Worm (Caenorhabditis elegans) whole organism, midembryonic: ENCODE data around the gene ida-1.

Source experiments
- T22C8.4 ChIP-seq: fragments of 200-800 bp; sonication (Bioruptor generic); IDR thresholded peaks from 2 replicates; pipeline ENCODE4 v1.3.6; 2022; ENCODE audit warnings: missing genetic modification characterization, missing compliant biosample characterization
- cog-1 ChIP-seq: sonication (generic microtip); optimal IDR thresholded peaks from 2 replicates; lab custom pipeline; 2016; ENCODE audit warnings: missing genetic modification characterization, missing compliant biosample characterization
- flt-1 ChIP-seq: fragments of 200-800 bp; sonication (Bioruptor generic); IDR thresholded peaks from 2 replicates; pipeline ENCODE4 v1.3.6; 2022; ENCODE audit warnings: missing genetic modification characterization, missing compliant biosample characterization
- klf-2 ChIP-seq: fragments of 200-800 bp; sonication (Bioruptor generic); conservative IDR thresholded peaks from 2 replicates; pipeline ENCODE4 v1.3.6; 2022; ENCODE audit warnings: missing genetic modification reagents, missing genetic modification characterization, missing compliant biosample characterization
- med-1 ChIP-seq: sonication (generic microtip); optimal IDR thresholded peaks from 2 replicates; lab custom pipeline; 2017; ENCODE audit warnings: missing genetic modification characterization, mild to moderate bottlenecking, missing compliant biosample characterization, antibody characterized with exemption, missing genetic modification reagents; ENCODE audit not compliant: insufficient read depth
- ref-1 ChIP-seq: fragments of 200-800 bp; sonication (Bioruptor generic); conservative IDR thresholded peaks from 2 replicates; pipeline ENCODE4 v1.3.6; 2022; ENCODE audit warnings: missing genetic modification reagents, missing genetic modification characterization, missing compliant biosample characterization
- tab-1 ChIP-seq: fragments of 200-800 bp; sonication (Bioruptor generic); IDR thresholded peaks from 2 replicates; pipeline ENCODE4 v1.3.6; 2022; ENCODE audit warnings: missing genetic modification characterization, missing compliant biosample characterization
- ztf-23 ChIP-seq: fragments of 200-800 bp; sonication (Bioruptor generic); IDR thresholded peaks from 2 replicates; pipeline ENCODE4 v1.3.6; 2022; ENCODE audit warnings: missing genetic modification reagents, missing genetic modification characterization, missing compliant biosample characterization
- ztf-29 ChIP-seq: fragments of 200-800 bp; sonication (Bioruptor generic); IDR thresholded peaks from 2 replicates; pipeline ENCODE4 v1.3.6; 2022; ENCODE audit warnings: missing genetic modification reagents, missing genetic modification characterization, missing compliant biosample characterization

The ida-1 gene

DNA sequence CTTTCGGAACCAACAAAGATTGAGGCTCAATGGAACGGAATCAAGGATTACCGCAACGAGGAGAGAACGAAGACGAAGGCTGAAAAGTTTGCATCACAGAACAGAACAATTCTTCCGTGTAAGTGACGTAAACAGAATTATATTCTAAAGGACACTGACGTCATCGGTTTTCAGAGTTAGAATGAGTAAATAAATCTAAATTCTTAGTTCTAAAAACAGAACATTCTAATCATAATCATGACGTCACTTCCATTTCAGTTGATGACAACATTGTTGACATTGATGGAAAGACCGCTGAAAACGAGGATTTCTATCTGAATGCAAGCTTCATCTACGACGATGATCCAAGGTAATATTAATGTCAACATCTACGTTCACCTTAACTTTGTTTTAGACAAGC lies 8.6 kb downstream of the ida-1 start:
- no peak for TF ChIP-seq ztf-23 (GFP tag; lab: Robert Waterston, UW)
- no peak for TF ChIP-seq klf-2 (GFP tag; lab: Robert Waterston, UW)
- no peak for TF ChIP-seq ztf-29 (GFP tag; lab: Robert Waterston, UW)
- TF ChIP-seq ref-1 (GFP tag; lab: Robert Waterston, UW) = no peak
- TF ChIP-seq med-1 = no peak
- no peak for TF ChIP-seq tab-1 (GFP tag; lab: Robert Waterston, UW)

DNA sequence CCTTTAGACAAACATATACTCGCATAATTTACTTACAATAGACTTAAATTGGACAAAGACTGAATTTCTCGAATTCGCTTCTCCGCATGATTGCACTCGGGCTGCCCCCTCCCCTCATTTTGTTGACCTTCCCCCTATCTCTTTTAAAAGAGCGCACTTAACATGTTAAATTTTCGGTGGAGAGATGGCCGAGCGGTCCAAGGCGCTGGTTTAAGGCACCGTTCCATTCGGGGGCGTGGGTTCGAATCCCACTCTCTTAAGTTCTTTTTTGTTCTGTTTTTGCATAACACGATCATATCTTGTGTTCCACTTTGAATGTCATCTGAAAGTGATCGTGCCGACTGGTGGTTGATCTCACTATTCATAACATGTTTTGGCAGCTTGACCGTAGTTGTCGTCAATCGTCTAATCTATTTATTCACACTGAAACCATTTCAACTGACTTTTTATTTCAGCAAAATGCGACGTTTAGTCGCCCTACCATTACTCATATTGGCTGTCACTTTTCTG lies 14.4 kb downstream of the ida-1 start, which contains the start of gene cutl-23:
Gene cutl-23 (plus strand): TSS at position 460 of the 510 bp plus-strand sequence.
- TF ChIP-seq klf-2 (GFP tag; lab: Robert Waterston, UW) (no peak; the same call in 1 of the 2 replicates), med-1 (no peak), flt-1 (GFP tag; lab: Robert Waterston, UW) (peak; percentile 76), tab-1 (GFP tag; lab: Robert Waterston, UW) (peak; percentile 80; the same call in 1 of the 2 replicates), ztf-23 (GFP tag; lab: Robert Waterston, UW) (peak; percentile 73; the same call in 1 of the 2 replicates), cog-1 (peak; percentile 11), ref-1 (GFP tag; lab: Robert Waterston, UW) (no peak), ztf-29 (GFP tag; lab: Robert Waterston, UW) (0 out of 2 replicates have a peak, but pooled peaks have one; percentile 42), T22C8.4 (GFP tag; lab: Robert Waterston, UW) (no peak)

DNA sequence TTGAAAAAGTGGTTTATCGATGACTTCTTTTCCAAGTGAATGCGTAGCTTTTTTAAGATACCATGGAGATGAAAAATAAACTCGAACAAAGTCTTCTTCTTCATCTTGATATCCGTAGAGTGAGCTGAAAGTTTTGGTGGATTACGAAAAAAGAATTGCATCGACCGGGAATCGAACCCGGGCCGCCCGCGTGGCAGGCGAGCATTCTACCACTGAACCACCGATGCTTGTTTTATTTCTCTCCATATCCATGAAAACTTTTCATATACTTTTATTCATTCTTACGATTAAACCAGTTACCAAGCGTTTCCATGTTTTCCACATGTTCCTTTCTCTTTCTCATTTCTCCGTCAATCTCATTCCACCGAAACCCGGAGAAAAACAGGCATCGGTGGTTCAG lies 26.7 kb downstream of the ida-1 start:
- TF ChIP-seq med-1 = no peak
- no peak for TF ChIP-seq ztf-29 (GFP tag; lab: Robert Waterston, UW)
- no peak for TF ChIP-seq cog-1
- TF ChIP-seq klf-2 (GFP tag; lab: Robert Waterston, UW) = no peak
- TF ChIP-seq ztf-23 (GFP tag; lab: Robert Waterston, UW) = no peak
- TF ChIP-seq tab-1 (GFP tag; lab: Robert Waterston, UW) = no peak
- TF ChIP-seq T22C8.4 (GFP tag; lab: Robert Waterston, UW) = no peak
- no peak for TF ChIP-seq flt-1 (GFP tag; lab: Robert Waterston, UW)
- no peak for TF ChIP-seq ref-1 (GFP tag; lab: Robert Waterston, UW)

ce11 chrIII:5785273-5785929 lies 30.1 kb downstream of the ida-1 start, which contains the start of gene Y37B11A.3:
TSS of gene Y37B11A.3 (minus strand) at chrIII:5785323.
- TF ChIP-seq ztf-23 (GFP tag; lab: Robert Waterston, UW) (0 out of 2 replicates have a peak, but pooled peaks have one; percentile 27), tab-1 (GFP tag; lab: Robert Waterston, UW) (no peak)

DNA sequence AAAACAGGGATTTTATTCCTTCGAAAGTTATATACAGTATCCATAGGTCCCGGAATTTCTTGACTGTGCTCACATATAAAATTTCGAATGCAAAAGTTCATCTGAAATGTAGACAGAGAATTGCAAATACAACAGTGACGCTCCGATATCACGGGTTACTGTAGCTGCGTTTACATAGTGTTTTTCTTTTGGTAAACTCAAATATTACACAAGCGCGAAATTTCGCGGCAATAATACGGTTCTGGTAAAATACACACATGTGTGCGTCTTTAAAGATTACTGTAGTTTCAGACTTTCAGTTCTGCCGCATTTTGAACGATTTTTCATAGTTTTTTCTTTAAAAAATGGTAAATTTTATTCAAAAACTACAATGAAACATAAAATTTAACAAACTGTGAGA lies 35.2 kb downstream of the ida-1 start, which contains the start of gene rev-3:
Gene rev-3 (minus strand): TSS at position 101 of the 400 bp plus-strand sequence.
- TF ChIP-seq klf-2 (GFP tag; lab: Robert Waterston, UW) (no peak), tab-1 (GFP tag; lab: Robert Waterston, UW) (no peak), flt-1 (GFP tag; lab: Robert Waterston, UW) (no peak), ztf-29 (GFP tag; lab: Robert Waterston, UW) (no peak), T22C8.4 (GFP tag; lab: Robert Waterston, UW) (no peak), ref-1 (GFP tag; lab: Robert Waterston, UW) (no peak), ztf-23 (GFP tag; lab: Robert Waterston, UW) (no peak), cog-1 (no peak), med-1 (no peak)

ce11 chrIII:5794982-5795381 lies 39.6 kb downstream of the ida-1 start:
- TF ChIP-seq klf-2 (GFP tag; lab: Robert Waterston, UW) = no peak

DNA sequence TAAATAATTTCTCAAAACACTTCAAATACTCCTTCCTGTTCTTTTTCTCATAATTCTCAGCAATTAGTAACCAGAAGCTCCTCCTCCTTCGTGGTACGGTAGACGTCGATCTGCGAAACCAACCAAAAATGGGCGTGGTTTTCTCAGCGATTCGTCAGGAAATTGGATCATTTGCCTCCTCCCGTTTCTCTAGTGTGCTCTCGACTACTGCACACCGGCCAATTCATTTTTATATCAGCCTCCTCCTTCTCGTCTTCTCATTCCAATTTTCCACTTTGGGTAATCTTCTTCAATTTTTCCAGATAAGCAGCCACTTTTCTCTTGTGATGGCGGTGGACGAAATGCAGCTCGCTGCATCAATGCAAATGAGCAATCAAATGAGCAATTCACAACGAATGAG lies 43.4 kb downstream of the ida-1 start, which contains the start of gene ceh-10:
Gene ceh-10 (plus strand): TSS at position 301 of the 400 bp plus-strand sequence.
- TF ChIP-seq cog-1 (no peak), flt-1 (GFP tag; lab: Robert Waterston, UW) (no peak), ztf-23 (GFP tag; lab: Robert Waterston, UW) (no peak), ref-1 (GFP tag; lab: Robert Waterston, UW) (no peak), T22C8.4 (GFP tag; lab: Robert Waterston, UW) (no peak), klf-2 (GFP tag; lab: Robert Waterston, UW) (no peak), tab-1 (GFP tag; lab: Robert Waterston, UW) (no peak), med-1 (no peak)

DNA sequence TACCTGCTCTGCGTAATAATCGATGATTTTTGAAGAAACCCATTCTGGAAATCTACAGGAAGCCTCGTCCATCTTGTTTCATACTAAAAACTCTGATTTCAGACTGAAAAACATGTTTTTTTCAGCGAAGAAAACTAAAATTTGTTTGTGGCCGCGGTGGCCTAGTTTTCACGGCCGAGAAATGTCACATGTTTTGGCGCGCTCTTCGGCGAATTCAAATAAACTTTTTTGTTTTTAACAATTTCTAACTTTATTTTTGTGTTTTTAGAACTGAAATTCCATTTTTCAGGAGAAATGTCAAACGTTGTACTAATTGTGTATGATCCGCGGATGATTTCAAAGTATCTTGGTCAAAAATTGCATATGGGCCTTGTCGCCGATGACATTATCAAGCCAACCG lies 47.6 kb downstream of the ida-1 start, which contains the start of the genes polq-1 and him-10:
Gene polq-1 (minus strand): TSS at position 190 of the 400 bp plus-strand sequence.
Gene him-10 (plus strand): TSS at position 290 of the 400 bp plus-strand sequence.
- TF ChIP-seq T22C8.4 (GFP tag; lab: Robert Waterston, UW) (no peak), flt-1 (GFP tag; lab: Robert Waterston, UW) (no peak), cog-1 (no peak), tab-1 (GFP tag; lab: Robert Waterston, UW) (no peak), ztf-29 (GFP tag; lab: Robert Waterston, UW) (no peak), ref-1 (GFP tag; lab: Robert Waterston, UW) (no peak), klf-2 (GFP tag; lab: Robert Waterston, UW) (no peak), med-1 (no peak)

DNA sequence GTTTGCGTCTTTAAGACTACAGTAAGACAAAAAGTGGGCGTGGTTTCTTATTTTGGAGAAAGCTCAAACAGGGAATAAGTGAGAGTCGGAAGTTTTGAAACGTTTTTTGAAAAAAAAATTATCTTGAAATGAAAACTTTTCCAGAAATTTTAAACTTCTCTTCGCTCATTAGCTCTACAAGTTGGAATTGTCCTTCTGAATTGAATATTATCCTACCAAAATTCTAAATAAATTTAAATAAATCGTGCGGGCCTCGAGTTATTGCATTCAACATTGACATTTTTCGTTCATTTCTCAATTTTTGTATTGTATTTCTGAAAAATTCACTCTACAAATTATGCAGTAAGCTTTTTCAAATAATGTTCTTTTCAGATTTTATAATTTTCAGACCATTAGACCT lies 49.9 kb downstream of the ida-1 start, which contains the start of gene R12B2.3:
Gene R12B2.3 (plus strand): TSS at position 301 of the 400 bp plus-strand sequence.
- TF ChIP-seq tab-1 (GFP tag; lab: Robert Waterston, UW) (no peak), ztf-29 (GFP tag; lab: Robert Waterston, UW) (no peak), T22C8.4 (GFP tag; lab: Robert Waterston, UW) (no peak), cog-1 (no peak), klf-2 (GFP tag; lab: Robert Waterston, UW) (no peak)
